Fruit fly (Drosophila melanogaster) whole organism: ENCODE data around the gene Grp170.

Experiments used
- CG8478 ChIP-seq: fragments of >200 bp; optimal IDR thresholded peaks from 2 replicates; lab custom pipeline; 2018; ENCODE audit warnings: inconsistent platforms
- Dll ChIP-seq: fragments of >200 bp; optimal IDR thresholded peaks from 2 replicates; lab custom pipeline; 2017
- psq ChIP-seq: fragments of >200 bp; optimal IDR thresholded peaks from 2 replicates; lab custom pipeline; 2017
- usp ChIP-seq: fragments of >200 bp; optimal IDR thresholded peaks from 2 replicates; lab custom pipeline; 2017; ENCODE audit warnings: missing biosample characterization, missing genetic modification characterization, mixed read lengths

dm6 chrX:2241842-2242241 lies 33.0 kb downstream of the Grp170 start, which contains the start of gene kz:
- TF ChIP-seq usp (GFP tag; lab: Kevin White, UChicago): no peak
- TF ChIP-seq Dll: no peak
- TF ChIP-seq psq: no peak
- no peak for TF ChIP-seq CG8478
